Fruit fly (Drosophila melanogaster): ENCODE measurements around the gene Ranbp21.

DNA sequence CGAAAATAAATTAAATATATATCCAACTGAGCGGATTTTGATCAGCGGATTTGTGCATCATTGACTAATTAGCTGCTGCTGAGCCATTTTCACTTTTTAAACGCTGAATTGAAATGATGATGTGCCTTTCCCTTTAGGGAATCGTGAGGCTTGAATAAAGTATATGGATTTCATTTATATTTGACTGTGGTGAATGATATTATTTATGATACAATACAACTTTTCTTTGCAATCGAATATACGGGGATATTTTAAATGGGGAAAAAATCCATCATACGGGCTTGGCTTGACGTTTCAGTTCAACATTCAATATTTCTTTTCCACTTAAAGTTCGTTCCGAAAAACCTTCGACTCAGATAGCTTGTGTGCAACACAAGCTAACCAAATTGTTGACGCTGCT lies 40.8 kb downstream of the Ranbp21 start, which contains the start of the genes Shawn and Tyler:
- no peak for TF ChIP-seq Jra (GFP tag; optimal IDR thresholded peaks at IDR 0.05)
- TF ChIP-seq Abd-B (GFP tag; optimal IDR thresholded peaks at IDR 0.05): no peak
- no peak for TF ChIP-seq Myc (optimal IDR thresholded peaks at IDR 0.05)
- no peak for TF ChIP-seq psq (GFP tag; optimal IDR thresholded peaks at IDR 0.05)
- no peak for TF ChIP-seq tai (GFP tag; optimal IDR thresholded peaks at IDR 0.05)
- TF ChIP-seq rgr (GFP tag; optimal IDR thresholded peaks at IDR 0.05): no peak

All from whole organism, wandering third instar larva.